Fruit fly (Drosophila melanogaster): ENCODE measurements around the gene CG31626.

dm6 chr2L:21251750-21252149 is 15.2 kb upstream of the CG31626 start:
- TF ChIP-seq CG16779 (GFP tag; IDR thresholded peaks at IDR 0.05) (no peak), Chrac-16 (GFP tag; optimal IDR thresholded peaks at IDR 0.05) (no peak), her (GFP tag; optimal IDR thresholded peaks at IDR 0.05) (no peak), CG13775 (GFP tag; optimal IDR thresholded peaks at IDR 0.05) (no peak), CG1603 (tag; optimal IDR thresholded peaks at IDR 0.05) (peak; percentile 1), CG11456 (GFP tag; IDR thresholded peaks at IDR 0.05) (no peak), Sox102F (GFP tag; optimal IDR thresholded peaks at IDR 0.05) (no peak), CG16815 (GFP tag; optimal IDR thresholded peaks at IDR 0.05) (no peak), Dref (GFP tag; IDR thresholded peaks at IDR 0.05) (no peak), CG33213 (GFP tag; optimal IDR thresholded peaks at IDR 0.05) (no peak)

All from whole organism, embryonic.